Fruit fly (Drosophila melanogaster) whole organism, embryonic: ENCODE data around the gene CG1024.

Source experiments
- Antp ChIP-seq: fragments of 200-800 bp; sonication (Bioruptor generic); optimal IDR thresholded peaks from 3 replicates; lab custom pipeline; 2016; ENCODE audit warnings: missing biosample characterization, missing genetic modification characterization
- Asciz ChIP-seq: fragments of 200-800 bp; sonication (Bioruptor generic); optimal IDR thresholded peaks from 2 replicates; lab custom pipeline; 2017; ENCODE audit warnings: missing biosample characterization, mild to moderate bottlenecking, missing genetic modification characterization, missing genetic modification reagents
- CG10209 ChIP-seq: fragments of 200-800 bp; sonication (Bioruptor generic); optimal IDR thresholded peaks from 3 replicates; lab custom pipeline; 2017; ENCODE audit warnings: missing biosample characterization, mild to moderate bottlenecking, missing genetic modification characterization, missing genetic modification reagents
- CG13894 ChIP-seq: fragments of 200-800 bp; sonication (Bioruptor generic); optimal IDR thresholded peaks from 3 replicates; lab custom pipeline; 2018; ENCODE audit warnings: missing biosample characterization, mild to moderate bottlenecking, missing genetic modification characterization, moderate library complexity
- CG15479 ChIP-seq: fragments of 200-800 bp; sonication (Bioruptor generic); optimal IDR thresholded peaks from 3 replicates; lab custom pipeline; 2019; ENCODE audit warnings: missing biosample characterization, mild to moderate bottlenecking, missing genetic modification characterization, moderate library complexity
- CG15514 ChIP-seq: fragments of 200-800 bp; sonication (Bioruptor generic); optimal IDR thresholded peaks from 3 replicates; lab custom pipeline; 2017; ENCODE audit warnings: missing biosample characterization, missing genetic modification characterization, mild to moderate bottlenecking, moderate library complexity, missing genetic modification reagents
- CG1647 ChIP-seq: fragments of 200-800 bp; sonication (Bioruptor generic); optimal IDR thresholded peaks from 3 replicates; lab custom pipeline; 2016; ENCODE audit warnings: missing biosample characterization, missing genetic modification characterization
- CG18476 ChIP-seq: fragments of 200-800 bp; sonication (Bioruptor generic); optimal IDR thresholded peaks from 2 replicates; lab custom pipeline; 2016; ENCODE audit warnings: missing biosample characterization, mild to moderate bottlenecking, missing genetic modification characterization
- CG18619 ChIP-seq: fragments of 200-800 bp; sonication (Bioruptor generic); optimal IDR thresholded peaks from 3 replicates; lab custom pipeline; 2017; ENCODE audit warnings: missing biosample characterization, mild to moderate bottlenecking, missing genetic modification characterization
- CG30020 ChIP-seq: fragments of 200-800 bp; optimal IDR thresholded peaks from 2 replicates; lab custom pipeline; 2019; ENCODE audit warnings: missing biosample characterization, mild to moderate bottlenecking, missing genetic modification characterization, moderate library complexity
- CG31224 ChIP-seq: fragments of 200-800 bp; sonication (Bioruptor generic); IDR thresholded peaks from 2 replicates; pipeline ENCODE4 v1.3.6; 2022; ENCODE audit warnings: missing biosample characterization, missing genetic modification characterization
- CG31441 ChIP-seq: fragments of 200-800 bp; sonication (Bioruptor generic); IDR thresholded peaks from 2 replicates; pipeline ENCODE4 v1.3.6; 2022; ENCODE audit warnings: missing biosample characterization, missing genetic modification characterization
- CG32532 ChIP-seq: fragments of 200-800 bp; sonication (Bioruptor generic); IDR thresholded peaks from 2 replicates; pipeline ENCODE4 v1.3.6; 2022; ENCODE audit warnings: missing biosample characterization, missing genetic modification characterization
- CG3838 ChIP-seq: fragments of 200-800 bp; sonication (Bioruptor generic); optimal IDR thresholded peaks from 3 replicates; lab custom pipeline; 2016; ENCODE audit warnings: missing biosample characterization, missing genetic modification characterization
- CG43689 ChIP-seq: fragments of 200-800 bp; sonication (Bioruptor generic); IDR thresholded peaks from 2 replicates; pipeline ENCODE4 v1.3.6; 2022; ENCODE audit warnings: missing biosample characterization, missing genetic modification characterization
- CG6791 ChIP-seq: fragments of 200-800 bp; sonication (Bioruptor generic); IDR thresholded peaks from 3 replicates; pipeline ENCODE4 v1.3.6; 2022; ENCODE audit warnings: missing biosample characterization, missing genetic modification characterization; ENCODE audit not compliant: partially characterized antibody
- CG7928 ChIP-seq: fragments of 200-800 bp; sonication (Bioruptor generic); optimal IDR thresholded peaks from 2 replicates; lab custom pipeline; 2017; ENCODE audit warnings: missing biosample characterization, mild to moderate bottlenecking, missing genetic modification characterization
- CG8281 ChIP-seq: fragments of 200-800 bp; sonication (Bioruptor generic); optimal IDR thresholded peaks from 2 replicates; lab custom pipeline; 2018; ENCODE audit warnings: missing biosample characterization, mild to moderate bottlenecking, missing genetic modification characterization, moderate library complexity
- CG8924 ChIP-seq: fragments of 200-800 bp; optimal IDR thresholded peaks from 3 replicates; lab custom pipeline; 2019; ENCODE audit warnings: missing biosample characterization, mild to moderate bottlenecking, missing genetic modification characterization, moderate library complexity
- CG8944 ChIP-seq: fragments of 200-800 bp; sonication (Bioruptor generic); optimal IDR thresholded peaks from 3 replicates; lab custom pipeline; 2016; ENCODE audit warnings: missing biosample characterization, missing genetic modification characterization
- CG9609 ChIP-seq: fragments of 200-800 bp; sonication (Bioruptor generic); optimal IDR thresholded peaks from 3 replicates; lab custom pipeline; 2016; ENCODE audit warnings: missing biosample characterization, missing genetic modification characterization
- CG9817 ChIP-seq: fragments of 200-800 bp; sonication (Bioruptor generic); optimal IDR thresholded peaks from 2 replicates; lab custom pipeline; 2018; ENCODE audit warnings: missing biosample characterization, mild to moderate bottlenecking, missing genetic modification characterization, moderate library complexity
- CHES-1-like ChIP-seq: fragments of 200-800 bp; sonication (Bioruptor generic); optimal IDR thresholded peaks from 2 replicates; lab custom pipeline; 2016; ENCODE audit warnings: missing biosample characterization, missing genetic modification characterization
- CTCF ChIP-seq: fragments of 200-800 bp; sonication (Bioruptor generic); optimal IDR thresholded peaks from 2 replicates; lab custom pipeline; 2017; ENCODE audit warnings: missing biosample characterization, mild to moderate bottlenecking, missing genetic modification characterization, moderate library complexity
- Doc2 ChIP-seq: fragments of 200-800 bp; sonication (Bioruptor generic); IDR thresholded peaks from 2 replicates; pipeline ENCODE4 v1.3.6; 2022; ENCODE audit warnings: missing biosample characterization, missing genetic modification characterization
- GATAe ChIP-seq: fragments of 200-800 bp; sonication (Bioruptor generic); conservative IDR thresholded peaks from 2 replicates; pipeline ENCODE4 v1.3.6; 2022; ENCODE audit warnings: missing biosample characterization, missing genetic modification characterization
- Hand ChIP-seq: fragments of 200-800 bp; sonication (Bioruptor generic); optimal IDR thresholded peaks from 2 replicates; lab custom pipeline; 2017; ENCODE audit warnings: mild to moderate bottlenecking, missing biosample characterization, missing genetic modification reagents, missing genetic modification characterization
- NFAT ChIP-seq: fragments of 200-800 bp; sonication (Bioruptor generic); IDR thresholded peaks from 2 replicates; pipeline ENCODE4 v1.3.6; 2022; ENCODE audit warnings: missing biosample characterization, missing genetic modification characterization
- Oli ChIP-seq: fragments of 200-800 bp; sonication (Bioruptor generic); optimal IDR thresholded peaks from 2 replicates; lab custom pipeline; 2018; ENCODE audit warnings: missing biosample characterization, mild to moderate bottlenecking, missing genetic modification characterization, moderate library complexity
- Ptx1 ChIP-seq: fragments of 200-800 bp; sonication (Bioruptor generic); IDR thresholded peaks from 2 replicates; pipeline ENCODE4 v1.3.6; 2022; ENCODE audit warnings: missing biosample characterization, missing genetic modification characterization
- Scr ChIP-seq: fragments of 200-800 bp; sonication (Bioruptor generic); IDR thresholded peaks from 2 replicates; pipeline ENCODE4 v1.3.6; 2022; ENCODE audit warnings: missing biosample characterization, missing genetic modification characterization; ENCODE audit not compliant: partially characterized antibody
- Sin3A ChIP-seq: fragments of >200 bp; optimal IDR thresholded peaks from 2 replicates; lab custom pipeline; 2018
- Six4 ChIP-seq: fragments of 200-800 bp; sonication (Bioruptor generic); optimal IDR thresholded peaks from 2 replicates; lab custom pipeline; 2016; ENCODE audit warnings: missing biosample characterization, missing genetic modification characterization
- Sox102F ChIP-seq: fragments of 200-800 bp; sonication (Bioruptor generic); optimal IDR thresholded peaks from 2 replicates; lab custom pipeline; 2018; ENCODE audit warnings: missing biosample characterization, mild to moderate bottlenecking, missing genetic modification characterization, moderate library complexity
- TFAM ChIP-seq: fragments of 200-800 bp; sonication (Bioruptor generic); optimal IDR thresholded peaks from 2 replicates; lab custom pipeline; 2017; ENCODE audit warnings: missing biosample characterization, missing genetic modification characterization, inconsistent platforms
- ash1 ChIP-seq: fragments of 200-800 bp; sonication (Bioruptor generic); optimal IDR thresholded peaks from 2 replicates; lab custom pipeline; 2018; ENCODE audit warnings: missing biosample characterization, mild to moderate bottlenecking, missing genetic modification characterization
- ci ChIP-seq: fragments of 200-800 bp; sonication (Bioruptor generic); IDR thresholded peaks from 3 replicates; pipeline ENCODE4 v1.3.6; 2022; ENCODE audit warnings: missing biosample characterization, missing genetic modification characterization
- eve ChIP-seq, 2 experiments: fragments of >200 bp; optimal IDR thresholded peaks; 2 replicates each; lab custom pipeline; 2017; ENCODE audit warnings: missing biosample characterization in 2 of 2, missing genetic modification characterization in 2 of 2
- fd3F ChIP-seq: fragments of 200-800 bp; sonication (Bioruptor generic); optimal IDR thresholded peaks from 2 replicates; lab custom pipeline; 2018; ENCODE audit warnings: missing biosample characterization, mild to moderate bottlenecking, missing genetic modification characterization, moderate library complexity
- gem ChIP-seq: fragments of 200-800 bp; sonication (Bioruptor generic); optimal IDR thresholded peaks from 2 replicates; lab custom pipeline; 2019; ENCODE audit warnings: missing biosample characterization, mild to moderate bottlenecking, missing genetic modification characterization, moderate library complexity
- h ChIP-seq: fragments of >200 bp; optimal IDR thresholded peaks from 2 replicates; lab custom pipeline; 2017
- hth ChIP-seq: fragments of >200 bp; optimal IDR thresholded peaks from 2 replicates; lab custom pipeline; 2017; ENCODE audit warnings: inconsistent platforms
- jing ChIP-seq: fragments of 200-800 bp; sonication (Bioruptor generic); optimal IDR thresholded peaks from 2 replicates; lab custom pipeline; 2018; ENCODE audit warnings: missing biosample characterization, mild to moderate bottlenecking, missing genetic modification characterization
- mld ChIP-seq: fragments of 200-800 bp; sonication (Bioruptor generic); IDR thresholded peaks from 3 replicates; pipeline ENCODE4 v1.3.6; 2022; ENCODE audit warnings: missing biosample characterization, missing genetic modification characterization; ENCODE audit not compliant: partially characterized antibody
- p53 ChIP-seq: fragments of 200-800 bp; sonication (Bioruptor generic); optimal IDR thresholded peaks from 2 replicates; lab custom pipeline; 2016; ENCODE audit warnings: missing biosample characterization, missing genetic modification characterization
- ranshi ChIP-seq: fragments of 200-800 bp; sonication (Bioruptor generic); IDR thresholded peaks from 2 replicates; pipeline ENCODE4 v1.3.6; 2022; ENCODE audit warnings: missing biosample characterization, missing genetic modification characterization
- scrt ChIP-seq: fragments of 200-800 bp; sonication (Bioruptor generic); optimal IDR thresholded peaks from 2 replicates; lab custom pipeline; 2018; ENCODE audit warnings: missing biosample characterization, mild to moderate bottlenecking, missing genetic modification characterization, moderate library complexity
- toy ChIP-seq: fragments of 200-800 bp; sonication (Bioruptor generic); IDR thresholded peaks from 2 replicates; pipeline ENCODE4 v1.3.6; 2022; ENCODE audit warnings: missing biosample characterization, missing genetic modification characterization
- trem ChIP-seq: fragments of 200-800 bp; optimal IDR thresholded peaks from 3 replicates; lab custom pipeline; 2019; ENCODE audit warnings: missing biosample characterization, mild to moderate bottlenecking, missing genetic modification characterization, moderate library complexity
- trh ChIP-seq: fragments of 200-800 bp; sonication (Bioruptor generic); optimal IDR thresholded peaks from 2 replicates; lab custom pipeline; 2016; ENCODE audit warnings: missing biosample characterization, missing genetic modification characterization
- zfh1 ChIP-seq: fragments of 200-800 bp; sonication (Bioruptor generic); IDR thresholded peaks from 3 replicates; pipeline ENCODE4 v1.3.6; 2022; ENCODE audit warnings: missing biosample characterization, missing genetic modification characterization

Gene CG1024

dm6 chr3R:6353624-6354352 lies 26.3 kb downstream of the CG1024 start (continued):
- no peak for TF ChIP-seq fd3F (GFP tag; lab: Kevin White, UChicago)
- TF ChIP-seq CG18619, result peak; percentile 80
- TF ChIP-seq CG7928 (GFP tag; lab: Kevin White, UChicago), result peak; percentile 2
- peak; percentile 58 for TF ChIP-seq trem
- TF ChIP-seq CG1647 (GFP tag; lab: Kevin White, UChicago), result no peak
- TF ChIP-seq Sox102F, result peak; percentile 92
- peak; percentile 64 for TF ChIP-seq Asciz
- TF ChIP-seq CG43689, result no peak
- no peak for TF ChIP-seq CG30020 (tag; lab: Kevin White, UChicago)
- no peak for TF ChIP-seq Sin3A (lab: Kevin White, UChicago)
- TF ChIP-seq CG9817 (tag; lab: Kevin White, UChicago), result peak; percentile 55
- TF ChIP-seq scrt, result no peak
- TF ChIP-seq CHES-1-like (GFP tag; lab: Kevin White, UChicago), result no peak
- TF ChIP-seq CG8281 (tag; lab: Kevin White, UChicago), result no peak
- TF ChIP-seq Antp (GFP tag; lab: Kevin White, UChicago), result peak; percentile 53
- TF ChIP-seq ci (GFP tag; lab: Robert Waterston, UW), result peak; percentile 55; the same call in 1 of the 3 replicates
- TF ChIP-seq Hand, result peak; percentile 66
- TF ChIP-seq gem (tag; lab: Kevin White, UChicago), result peak; percentile 92
- no peak for TF ChIP-seq GATAe
- TF ChIP-seq ash1 (GFP tag; lab: Kevin White, UChicago), result no peak
- TF ChIP-seq CG9609, result peak; percentile 51
- no peak for TF ChIP-seq p53 (GFP tag; lab: Kevin White, UChicago)
- TF ChIP-seq CG32532, result peak; percentile 47; the same call in 1 of the 2 replicates
- peak; percentile 72 for TF ChIP-seq CG18476 (GFP tag; lab: Kevin White, UChicago)
- TF ChIP-seq CG8924 (tag; lab: Kevin White, UChicago), result no peak
- no peak for TF ChIP-seq NFAT
- no peak for TF ChIP-seq Doc2 (GFP tag; lab: Robert Waterston, UW)
- 0 out of 2 replicates have a peak, but pooled peaks have one; percentile 19 for TF ChIP-seq Scr
- peak; percentile 78 for TF ChIP-seq jing
- TF ChIP-seq CG31441, result no peak
- TF ChIP-seq CG13894, result no peak
- peak; percentile 67 for TF ChIP-seq Ptx1 (GFP tag; lab: Robert Waterston, UW)
- no peak for TF ChIP-seq CG31224
- TF ChIP-seq CG6791, result no peak; the same call in 2 of the 3 replicates
- no peak for TF ChIP-seq CG15479
- TF ChIP-seq mld (GFP tag; lab: Robert Waterston, UW), result no peak
- TF ChIP-seq Six4 (GFP tag; lab: Kevin White, UChicago), result peak; percentile 57
- TF ChIP-seq CG8944 (GFP tag; lab: Kevin White, UChicago), result peak; percentile 48
- peak; percentile 92 for TF ChIP-seq Oli
- TF ChIP-seq toy, result no peak
- peak; percentile 86 for TF ChIP-seq CG10209
- no peak for TF ChIP-seq eve (GFP tag; optimal IDR thresholded peaks at IDR 0.05; lab: Kevin White, UChicago)
- no peak for TF ChIP-seq hth (lab: Kevin White, UChicago)
- peak; percentile 31 for TF ChIP-seq trh (GFP tag; lab: Kevin White, UChicago)
- peak; percentile 52; the same call in 2 of the 3 replicates for TF ChIP-seq zfh1 (GFP tag; lab: Robert Waterston, UW)
- TF ChIP-seq TFAM (GFP tag; lab: Kevin White, UChicago), result no peak
- no peak for TF ChIP-seq h (lab: Kevin White, UChicago)
- TF ChIP-seq CTCF, result no peak
- TF ChIP-seq ranshi (GFP tag; lab: Robert Waterston, UW), result peak; percentile 54; the same call in 1 of the 2 replicates
- TF ChIP-seq CG3838, result peak; percentile 79
- TF ChIP-seq CG15514, result no peak
